Worm (Caenorhabditis elegans): ENCODE results near the gene alg-1.
A peak's percentile ranks its signal among the peaks of the same experiment; 100 is the strongest.

alg-1 gene

DNA sequence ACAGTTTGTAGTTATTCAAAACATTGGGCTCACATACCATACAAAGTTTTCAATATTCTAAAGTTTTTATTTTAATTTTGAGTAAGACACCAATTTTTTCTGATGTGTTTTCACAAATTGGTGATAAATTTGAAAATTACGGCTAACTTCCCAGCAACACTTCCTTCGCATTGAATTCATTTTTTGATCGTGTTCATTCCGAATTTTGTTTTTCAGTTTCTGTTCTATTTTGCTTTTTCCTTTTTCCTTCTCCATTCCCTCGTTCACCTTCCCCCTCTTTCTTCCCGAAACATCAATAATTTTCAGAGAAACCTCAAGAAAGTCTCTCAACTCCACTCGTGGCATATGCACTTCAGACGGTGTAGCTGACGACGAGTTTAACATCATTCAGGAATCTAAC lies at the start of gene alg-1:
Gene alg-1 (plus strand): TSS at position 301 of the 400 bp plus-strand sequence.
- TF ChIP-seq W03F9.2 (tag; optimal IDR thresholded peaks at IDR 0.05) (no peak), him-1 (tag; optimal IDR thresholded peaks at IDR 0.05) (no peak), dao-5 (tag; optimal IDR thresholded peaks at IDR 0.05) (no peak)

DNA sequence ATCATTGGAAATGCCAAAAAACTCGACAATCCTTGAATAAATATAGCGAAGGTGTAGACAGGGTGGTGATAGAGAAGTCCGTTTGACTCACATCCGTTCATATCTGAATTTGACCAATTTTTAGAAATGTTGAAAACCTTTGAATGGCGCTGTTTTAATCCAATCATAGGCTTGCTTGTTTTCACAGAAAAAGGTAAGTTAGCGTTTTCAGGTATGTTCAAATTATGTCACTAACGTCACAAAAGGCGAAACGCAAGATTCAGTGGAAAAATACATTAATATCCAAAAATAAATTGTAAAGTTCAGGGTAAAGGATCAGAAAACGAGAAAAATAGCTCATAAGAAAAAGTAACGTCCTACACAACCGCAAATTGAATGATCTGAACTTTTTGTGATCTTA lies 48.9 kb upstream of the alg-1 start, which contains the start of gene sra-38:
Gene sra-38 (minus strand): TSS at position 101 of the 400 bp plus-strand sequence.
- TF ChIP-seq dao-5 (tag; optimal IDR thresholded peaks at IDR 0.05) (no peak), W03F9.2 (tag; optimal IDR thresholded peaks at IDR 0.05) (no peak), him-1 (tag; optimal IDR thresholded peaks at IDR 0.05) (no peak)

DNA sequence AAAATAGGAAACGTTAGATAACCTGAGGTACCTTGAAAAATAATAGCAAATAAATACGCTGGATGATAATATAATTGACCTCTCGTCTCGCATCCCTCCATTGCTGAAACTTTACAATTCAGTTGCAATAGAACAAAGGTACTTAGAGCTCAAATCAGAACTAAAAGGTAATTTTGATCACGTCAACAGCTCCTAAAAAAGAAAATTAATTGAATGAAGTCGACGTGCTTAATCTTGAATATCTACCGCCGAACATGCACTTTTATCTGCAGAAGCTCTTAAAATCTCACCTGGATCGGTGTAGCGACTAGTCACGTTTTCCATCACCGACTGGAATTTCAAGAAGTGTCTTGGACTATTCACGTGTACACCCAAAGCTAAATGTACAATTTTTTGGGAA lies 45.6 kb upstream of the alg-1 start, which contains the start of gene sra-39:
Gene sra-39 (minus strand): TSS at position 101 of the 400 bp plus-strand sequence.
- TF ChIP-seq him-1 (tag; optimal IDR thresholded peaks at IDR 0.05) (no peak), W03F9.2 (tag; optimal IDR thresholded peaks at IDR 0.05) (no peak), dao-5 (tag; optimal IDR thresholded peaks at IDR 0.05) (no peak)

DNA sequence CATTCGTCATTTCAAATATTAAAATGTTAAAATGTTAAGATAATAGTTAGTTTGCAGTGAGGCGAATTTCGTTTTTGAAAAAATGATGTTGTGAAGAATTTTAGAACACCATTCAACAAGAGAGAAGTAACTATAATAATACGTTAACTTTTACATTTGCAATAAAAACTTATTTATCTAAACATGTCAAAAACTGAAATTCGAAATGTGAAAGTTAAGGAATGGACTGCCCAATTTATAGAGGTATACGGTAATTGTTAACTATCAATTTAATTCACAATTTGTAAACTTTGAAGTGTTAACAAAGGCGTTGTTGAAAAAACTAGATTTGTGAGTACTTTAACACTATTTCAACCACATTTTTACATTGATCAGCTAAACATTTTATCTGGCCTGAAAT lies 45.1 kb upstream of the alg-1 start:
- TF ChIP-seq dao-5 (tag; optimal IDR thresholded peaks at IDR 0.05): no peak
- TF ChIP-seq him-1 (tag; optimal IDR thresholded peaks at IDR 0.05): no peak
- TF ChIP-seq W03F9.2 (tag; optimal IDR thresholded peaks at IDR 0.05): no peak

DNA sequence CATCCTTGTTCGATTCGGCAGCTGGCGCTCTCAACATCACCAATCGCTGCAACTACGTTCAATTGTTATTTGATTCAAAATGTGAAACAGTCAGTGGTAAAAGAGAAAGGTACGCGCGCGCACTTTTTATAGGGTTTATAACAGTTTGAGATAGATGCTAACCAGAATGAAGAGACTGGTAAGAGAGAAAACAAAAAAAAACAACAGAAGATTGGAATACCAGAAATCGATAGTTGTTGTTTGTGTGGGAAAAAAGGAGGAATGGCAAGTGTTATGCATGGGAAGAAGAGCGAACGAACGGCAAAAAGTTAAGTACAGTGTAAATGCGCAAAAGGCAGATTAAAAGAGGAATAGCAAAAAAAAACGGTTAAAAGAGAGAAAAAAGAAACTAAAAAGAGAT lies 39.1 kb upstream of the alg-1 start, which contains the start of gene Y26E6A.3:
Gene Y26E6A.3 (minus strand): TSS at position 101 of the 400 bp plus-strand sequence.
- TF ChIP-seq dao-5 (tag; optimal IDR thresholded peaks at IDR 0.05): no peak
- no peak for TF ChIP-seq him-1 (tag; optimal IDR thresholded peaks at IDR 0.05)
- TF ChIP-seq W03F9.2 (tag; optimal IDR thresholded peaks at IDR 0.05): no peak

DNA sequence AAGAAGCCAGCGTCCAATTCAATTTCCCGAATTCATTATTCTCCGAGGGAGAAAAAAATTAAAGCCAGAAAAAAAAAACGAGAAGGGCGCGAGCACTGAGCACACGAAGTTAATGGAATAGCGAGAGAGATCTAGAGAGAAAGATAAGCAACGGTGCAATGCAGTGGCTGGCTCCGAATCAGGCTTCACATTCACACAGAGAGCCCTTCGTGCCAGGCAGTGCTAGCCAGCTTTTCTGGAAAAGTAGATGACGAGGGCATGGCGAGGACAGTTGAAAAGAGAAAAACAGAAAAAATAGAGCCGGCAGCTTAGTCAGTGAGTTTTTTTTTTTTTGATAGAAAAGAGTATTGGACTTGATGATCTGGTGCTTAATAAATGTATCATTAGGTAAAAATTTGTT lies 35.3 kb upstream of the alg-1 start:
- TF ChIP-seq W03F9.2 (tag; optimal IDR thresholded peaks at IDR 0.05) (no peak), dao-5 (tag; optimal IDR thresholded peaks at IDR 0.05) (no peak), him-1 (tag; optimal IDR thresholded peaks at IDR 0.05) (no peak)

DNA sequence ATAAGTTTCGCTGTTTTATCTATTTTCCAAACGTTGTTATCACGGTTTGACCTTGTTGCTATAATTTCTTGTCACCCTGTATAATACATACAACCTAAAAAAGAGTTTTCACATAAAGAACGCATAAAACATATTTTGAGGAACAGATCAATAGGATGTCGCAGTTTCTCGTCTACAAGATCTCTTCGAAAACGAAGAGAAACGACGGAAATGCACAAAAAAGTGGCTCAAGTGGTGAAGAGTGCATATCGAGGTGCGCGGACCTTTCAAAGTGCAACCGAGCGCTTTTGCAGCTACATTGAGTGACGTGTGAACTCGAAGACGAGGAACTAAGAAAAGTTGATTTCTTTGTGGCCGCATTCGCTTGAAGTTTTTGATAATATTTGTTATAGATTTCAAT lies 34.6 kb upstream of the alg-1 start, which contains the start of gene Y26E6A.2:
Gene Y26E6A.2 (minus strand): TSS at position 101 of the 400 bp plus-strand sequence.
- TF ChIP-seq him-1 (tag; optimal IDR thresholded peaks at IDR 0.05) (no peak), dao-5 (tag; optimal IDR thresholded peaks at IDR 0.05) (no peak), W03F9.2 (tag; optimal IDR thresholded peaks at IDR 0.05) (no peak)

DNA sequence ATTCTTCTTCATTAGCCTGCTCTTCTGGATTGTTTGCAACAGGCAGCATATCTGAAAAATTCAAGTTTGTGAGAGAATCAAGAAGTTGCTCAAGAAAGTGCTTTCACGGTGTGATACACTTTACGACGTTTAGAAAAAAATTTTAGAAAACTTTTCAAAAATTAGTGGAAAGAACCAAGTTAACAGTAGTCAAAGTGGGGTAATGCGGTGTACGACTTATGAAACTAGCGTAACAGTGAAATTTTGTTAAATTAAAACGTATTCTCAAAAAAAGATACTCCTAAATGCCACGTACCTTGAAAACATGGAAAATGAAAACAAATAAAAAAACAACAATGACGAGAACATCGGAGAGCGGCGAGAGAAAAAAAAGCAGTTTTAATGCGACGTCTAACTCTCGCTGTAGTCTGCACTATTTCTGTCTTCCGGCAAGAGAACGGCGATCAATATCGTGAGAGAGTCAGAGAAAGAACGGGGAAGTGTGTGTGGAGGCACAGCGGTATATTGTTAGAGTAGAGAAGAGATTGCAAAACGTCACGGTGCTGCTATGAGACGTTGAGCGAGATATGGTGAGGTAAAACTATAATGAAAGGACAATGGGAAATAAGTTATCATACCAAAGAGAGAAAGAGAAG lies 31.7 kb upstream of the alg-1 start, which contains the start of gene ekl-5:
Gene ekl-5 (minus strand): TSS at position 51 of the 635 bp plus-strand sequence.
- TF ChIP-seq W03F9.2 (tag; optimal IDR thresholded peaks at IDR 0.05) (peak; percentile 49), him-1 (tag; optimal IDR thresholded peaks at IDR 0.05) (no peak)

DNA sequence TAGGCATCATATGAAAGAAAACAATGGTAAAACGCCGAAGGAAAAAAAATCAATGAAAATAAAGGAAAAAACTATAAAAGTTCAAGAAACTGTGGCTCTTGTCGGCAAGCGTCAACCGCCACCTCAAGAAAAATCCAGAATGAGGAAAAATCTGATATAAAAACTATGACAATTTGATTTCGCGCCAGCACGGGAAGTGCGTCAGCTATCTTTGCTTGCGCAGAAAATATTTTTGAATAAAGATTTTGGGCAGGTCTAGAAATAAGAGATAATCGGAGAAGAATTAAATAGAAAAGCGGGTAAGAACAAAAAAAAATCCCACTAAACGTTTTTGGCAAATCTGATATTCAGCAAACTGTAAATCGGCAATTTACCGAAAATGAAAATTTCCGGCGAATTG lies 30.8 kb upstream of the alg-1 start:
- no peak for TF ChIP-seq W03F9.2 (tag; optimal IDR thresholded peaks at IDR 0.05)

DNA sequence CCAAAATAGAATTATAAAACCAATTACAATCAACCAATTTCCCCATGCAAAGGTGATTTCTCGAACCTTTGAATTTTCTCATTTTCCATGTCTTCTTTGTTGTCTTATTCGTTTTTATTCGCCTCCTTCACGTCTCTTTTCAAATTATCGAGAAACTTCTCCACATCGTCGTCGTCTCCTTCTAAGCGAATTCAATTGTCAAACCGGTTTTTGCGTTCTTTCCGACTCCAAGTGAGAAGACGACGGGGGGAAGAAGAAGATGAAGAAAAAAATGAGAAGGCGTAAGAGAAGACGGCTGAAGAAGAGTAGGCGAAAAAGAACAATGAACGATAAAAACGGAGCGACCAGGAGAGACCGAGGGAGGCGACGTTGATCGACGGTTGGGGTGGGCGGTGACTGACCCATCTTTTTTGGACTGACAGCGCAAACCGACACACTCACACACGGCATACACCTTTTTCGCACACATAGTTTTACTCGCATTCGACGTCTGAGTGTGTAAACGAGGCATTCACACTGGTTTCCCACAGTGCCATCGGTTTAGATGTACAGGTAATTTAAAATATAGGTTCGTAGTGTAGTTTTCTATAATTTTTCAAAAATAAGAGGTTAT lies 28.4 kb upstream of the alg-1 start:
- TF ChIP-seq W03F9.2 (tag; optimal IDR thresholded peaks at IDR 0.05) (no peak), him-1 (tag; optimal IDR thresholded peaks at IDR 0.05) (no peak)

DNA sequence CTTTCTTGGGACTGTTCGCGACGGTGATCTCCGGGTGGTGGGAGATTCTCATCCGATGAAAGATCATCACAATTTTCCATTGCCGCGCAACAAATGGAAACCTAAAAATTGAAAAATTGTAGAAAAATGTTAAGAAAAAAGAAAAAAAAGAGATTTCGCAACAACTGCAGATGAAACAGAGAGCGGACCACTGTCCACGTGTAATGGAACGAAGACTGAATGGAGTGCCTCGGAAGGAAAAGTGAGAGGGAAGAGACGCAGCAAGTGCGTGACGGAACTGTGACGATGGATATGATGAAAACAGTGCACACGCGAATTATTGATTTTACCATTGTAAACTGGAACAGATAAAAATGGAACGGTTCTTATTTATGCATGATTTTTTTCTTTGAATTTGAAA lies 22.9 kb upstream of the alg-1 start, which contains the start of gene meg-2:
Gene meg-2 (minus strand): TSS at position 101 of the 400 bp plus-strand sequence.
- no peak for TF ChIP-seq dao-5 (tag; optimal IDR thresholded peaks at IDR 0.05)
- no peak for TF ChIP-seq him-1 (tag; optimal IDR thresholded peaks at IDR 0.05)
- TF ChIP-seq W03F9.2 (tag; optimal IDR thresholded peaks at IDR 0.05): no peak

DNA sequence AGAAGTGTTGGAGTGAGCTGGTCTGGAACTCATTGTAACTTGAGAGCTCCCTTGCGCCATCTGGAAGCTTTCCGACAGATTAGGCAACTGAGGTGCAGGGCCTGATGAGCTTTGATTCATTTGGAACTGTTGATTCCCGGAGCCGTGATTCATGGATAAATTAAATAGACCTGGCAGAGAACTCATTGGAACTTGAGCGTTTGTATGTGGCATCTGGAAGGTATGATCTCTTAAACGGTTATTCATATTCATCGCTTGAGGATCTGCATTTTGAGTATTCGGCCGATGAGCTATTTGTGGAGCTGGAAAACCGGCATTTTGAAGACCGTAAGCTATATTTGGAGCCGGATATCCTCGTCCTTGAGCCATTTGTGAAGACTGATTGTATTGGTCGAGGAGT lies 20.4 kb upstream of the alg-1 start:
- no peak for TF ChIP-seq him-1 (tag; optimal IDR thresholded peaks at IDR 0.05)
- TF ChIP-seq W03F9.2 (tag; optimal IDR thresholded peaks at IDR 0.05): no peak
- TF ChIP-seq dao-5 (tag; optimal IDR thresholded peaks at IDR 0.05): no peak

DNA sequence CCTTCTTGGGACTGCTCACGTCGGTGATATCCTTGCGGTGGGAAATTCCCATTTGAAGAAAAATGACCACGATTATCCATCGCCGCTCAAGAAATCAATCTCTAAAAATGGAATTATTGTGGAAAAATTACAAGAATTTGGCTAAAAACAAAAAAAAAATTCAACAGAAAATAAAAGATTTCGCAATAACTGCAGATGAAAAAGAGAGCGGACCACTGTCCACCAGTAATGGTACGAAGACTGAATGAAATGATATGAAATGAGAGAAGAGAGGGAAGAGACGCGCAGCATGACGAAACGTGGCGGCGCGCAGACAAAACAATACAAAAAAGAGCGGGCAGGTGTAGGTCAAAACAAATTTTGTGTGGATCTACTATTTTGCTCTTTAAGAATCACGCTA lies 19.4 kb upstream of the alg-1 start, which contains the start of gene meg-1:
Gene meg-1 (minus strand): TSS at position 101 of the 400 bp plus-strand sequence.
- no peak for TF ChIP-seq W03F9.2 (tag; optimal IDR thresholded peaks at IDR 0.05)
- TF ChIP-seq him-1 (tag; optimal IDR thresholded peaks at IDR 0.05): no peak

DNA sequence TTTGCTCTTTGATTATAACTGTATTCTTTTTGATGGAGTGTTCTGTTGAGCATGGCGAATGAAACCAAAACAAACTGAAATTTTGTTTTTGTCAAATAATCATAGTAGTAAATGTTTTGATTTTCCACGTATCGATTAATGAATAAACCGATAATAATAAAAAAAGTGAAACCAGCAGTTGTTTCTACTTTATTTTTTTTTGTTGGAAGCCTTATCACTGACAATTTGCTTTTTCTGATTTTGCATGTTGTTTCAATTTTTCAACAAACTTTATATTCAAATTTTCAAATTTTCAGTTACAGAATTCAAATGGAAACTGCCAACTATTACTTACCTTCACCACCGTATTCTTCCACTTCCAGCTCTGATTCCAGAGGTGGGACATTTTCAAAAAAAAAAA lies 14.3 kb upstream of the alg-1 start, which contains the start of gene elt-3:
Gene elt-3 (plus strand): TSS at position 301 of the 400 bp plus-strand sequence.
- TF ChIP-seq W03F9.2 (tag; optimal IDR thresholded peaks at IDR 0.05) (no peak), dao-5 (tag; optimal IDR thresholded peaks at IDR 0.05) (no peak), him-1 (tag; optimal IDR thresholded peaks at IDR 0.05) (no peak)
